Worm (Caenorhabditis elegans) whole organism, midembryonic: ENCODE results near the gene F31F4.11.

Experiments
- T22C8.4 ChIP-seq: fragments of 200-800 bp; sonication (Bioruptor generic); IDR thresholded peaks from 2 replicates; pipeline ENCODE4 v1.3.6; 2022; ENCODE audit warnings: missing genetic modification characterization, missing compliant biosample characterization
- cog-1 ChIP-seq: sonication (generic microtip); optimal IDR thresholded peaks from 2 replicates; lab custom pipeline; 2016; ENCODE audit warnings: missing genetic modification characterization, missing compliant biosample characterization
- flt-1 ChIP-seq: fragments of 200-800 bp; sonication (Bioruptor generic); IDR thresholded peaks from 2 replicates; pipeline ENCODE4 v1.3.6; 2022; ENCODE audit warnings: missing genetic modification characterization, missing compliant biosample characterization
- klf-2 ChIP-seq: fragments of 200-800 bp; sonication (Bioruptor generic); conservative IDR thresholded peaks from 2 replicates; pipeline ENCODE4 v1.3.6; 2022; ENCODE audit warnings: missing genetic modification reagents, missing genetic modification characterization, missing compliant biosample characterization
- med-1 ChIP-seq: sonication (generic microtip); optimal IDR thresholded peaks from 2 replicates; lab custom pipeline; 2017; ENCODE audit warnings: missing genetic modification characterization, mild to moderate bottlenecking, missing compliant biosample characterization, antibody characterized with exemption, missing genetic modification reagents; ENCODE audit not compliant: insufficient read depth
- ref-1 ChIP-seq: fragments of 200-800 bp; sonication (Bioruptor generic); conservative IDR thresholded peaks from 2 replicates; pipeline ENCODE4 v1.3.6; 2022; ENCODE audit warnings: missing genetic modification reagents, missing genetic modification characterization, missing compliant biosample characterization
- tab-1 ChIP-seq: fragments of 200-800 bp; sonication (Bioruptor generic); IDR thresholded peaks from 2 replicates; pipeline ENCODE4 v1.3.6; 2022; ENCODE audit warnings: missing genetic modification characterization, missing compliant biosample characterization
- ztf-23 ChIP-seq: fragments of 200-800 bp; sonication (Bioruptor generic); IDR thresholded peaks from 2 replicates; pipeline ENCODE4 v1.3.6; 2022; ENCODE audit warnings: missing genetic modification reagents, missing genetic modification characterization, missing compliant biosample characterization
- ztf-29 ChIP-seq: fragments of 200-800 bp; sonication (Bioruptor generic); IDR thresholded peaks from 2 replicates; pipeline ENCODE4 v1.3.6; 2022; ENCODE audit warnings: missing genetic modification reagents, missing genetic modification characterization, missing compliant biosample characterization

F31F4.11 gene

ce11 chrV:646129-646528, 18.1 kb downstream of the F31F4.11 start, which contains the start of gene F48G7.12:
Gene F48G7.12 (minus strand): TSS chrV:646229.
- TF ChIP-seq cog-1 (tag; lab: Kevin White, UChicago) (no peak), ref-1 (GFP tag; lab: Robert Waterston, UW) (no peak), ztf-23 (GFP tag; lab: Robert Waterston, UW) (no peak), klf-2 (no peak)

DNA sequence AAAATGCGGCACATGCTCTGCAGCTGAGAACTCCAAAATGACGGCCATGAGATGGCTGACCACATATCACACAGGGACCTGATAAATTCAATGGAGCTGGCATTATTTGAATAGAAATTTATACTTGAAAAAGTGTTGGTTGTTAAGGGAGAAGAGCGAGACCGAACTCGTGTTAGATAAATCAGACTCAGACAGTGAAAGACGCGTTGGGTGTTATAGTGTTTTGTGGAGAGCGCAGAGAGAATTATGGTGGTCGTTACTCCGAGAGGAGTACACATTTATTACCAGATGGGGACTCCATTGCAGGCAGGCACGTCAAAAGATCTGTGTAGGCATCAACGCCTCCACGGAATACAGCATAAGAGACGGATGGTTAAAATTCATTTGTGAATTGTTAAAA, 21.5 kb downstream of the F31F4.11 start, which contains the start of gene nhr-190:
nhr-190 (minus strand) TSS at position 175 of the 400 bp plus-strand sequence.
- TF ChIP-seq ztf-29 (no peak), klf-2 (no peak), med-1 (GFP tag; lab: Kevin White, UChicago) (no peak), tab-1 (GFP tag; lab: Robert Waterston, UW) (no peak), T22C8.4 (GFP tag; lab: Robert Waterston, UW) (no peak), ref-1 (GFP tag; lab: Robert Waterston, UW) (no peak), ztf-23 (GFP tag; lab: Robert Waterston, UW) (no peak), flt-1 (no peak), cog-1 (tag; lab: Kevin White, UChicago) (no peak)

DNA sequence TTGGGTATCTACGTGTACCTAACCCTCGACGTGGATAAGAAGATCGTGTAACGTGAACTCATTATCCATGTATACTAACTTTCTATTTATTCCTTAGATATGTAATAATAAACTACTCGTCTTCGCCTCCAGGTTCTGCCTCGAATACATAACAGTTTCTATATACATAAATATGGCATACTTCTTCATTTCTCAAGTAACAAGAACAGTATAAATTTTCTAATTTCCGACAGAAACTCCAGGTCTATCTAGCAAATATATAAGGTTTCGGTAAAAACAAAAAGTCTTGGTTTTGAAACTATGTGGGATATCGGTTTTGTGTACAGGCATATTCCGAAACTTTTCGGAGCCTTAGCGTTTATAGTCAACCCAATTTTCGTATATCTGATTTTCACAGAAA, 25.9 kb downstream of the F31F4.11 start, which contains the start of gene srj-37:
srj-37 (plus strand) TSS at position 301 of the 400 bp plus-strand sequence.
- no peak for TF ChIP-seq T22C8.4 (GFP tag; lab: Robert Waterston, UW)
- no peak for TF ChIP-seq ztf-23 (GFP tag; lab: Robert Waterston, UW)
- no peak for TF ChIP-seq ref-1 (GFP tag; lab: Robert Waterston, UW)
- TF ChIP-seq ztf-29 = no peak
- TF ChIP-seq med-1 (GFP tag; lab: Kevin White, UChicago) = no peak
- TF ChIP-seq tab-1 (GFP tag; lab: Robert Waterston, UW) = no peak
- TF ChIP-seq flt-1 = no peak
- no peak for TF ChIP-seq klf-2
- no peak for TF ChIP-seq cog-1 (tag; lab: Kevin White, UChicago)

- TF ChIP-seq flt-1 (no peak), tab-1 (GFP tag; lab: Robert Waterston, UW) (no peak), T22C8.4 (GFP tag; lab: Robert Waterston, UW) (no peak), ztf-23 (GFP tag; lab: Robert Waterston, UW) (no peak)
Observed at ce11 chrV:636281-636680, 28.0 kb downstream of the F31F4.11 start, which contains the start of gene pals-31. Gene pals-31 (plus strand): TSS chrV:636581.

ce11 chrV:635630-636029, 28.6 kb downstream of the F31F4.11 start:
- no peak for TF ChIP-seq flt-1
- TF ChIP-seq ztf-29 = no peak
- no peak for TF ChIP-seq T22C8.4 (GFP tag; lab: Robert Waterston, UW)
- no peak for TF ChIP-seq cog-1 (tag; lab: Kevin White, UChicago)
- no peak for TF ChIP-seq klf-2
- no peak for TF ChIP-seq med-1 (GFP tag; lab: Kevin White, UChicago)
- TF ChIP-seq ref-1 (GFP tag; lab: Robert Waterston, UW) = no peak
- no peak for TF ChIP-seq ztf-23 (GFP tag; lab: Robert Waterston, UW)
- no peak for TF ChIP-seq tab-1 (GFP tag; lab: Robert Waterston, UW)

ce11 chrV:634855-635254, 29.4 kb downstream of the F31F4.11 start, which contains the start of gene F48G7.10:
Gene F48G7.10 (minus strand): TSS chrV:634955.
- TF ChIP-seq klf-2 (no peak), tab-1 (GFP tag; lab: Robert Waterston, UW) (no peak)

- TF ChIP-seq ztf-29 (no peak), klf-2 (no peak), ref-1 (GFP tag; lab: Robert Waterston, UW) (no peak), flt-1 (no peak), ztf-23 (GFP tag; lab: Robert Waterston, UW) (no peak), cog-1 (tag; lab: Kevin White, UChicago) (no peak), med-1 (GFP tag; lab: Kevin White, UChicago) (no peak), tab-1 (GFP tag; lab: Robert Waterston, UW) (no peak), T22C8.4 (GFP tag; lab: Robert Waterston, UW) (no peak)
Observed at ce11 chrV:631832-632231, 32.4 kb downstream of the F31F4.11 start.

- TF ChIP-seq flt-1 (no peak), ref-1 (GFP tag; lab: Robert Waterston, UW) (no peak), klf-2 (no peak), tab-1 (GFP tag; lab: Robert Waterston, UW) (no peak), cog-1 (tag; lab: Kevin White, UChicago) (no peak), med-1 (GFP tag; lab: Kevin White, UChicago) (no peak), T22C8.4 (GFP tag; lab: Robert Waterston, UW) (no peak), ztf-23 (GFP tag; lab: Robert Waterston, UW) (no peak)
Observed at ce11 chrV:628527-628926, 35.7 kb downstream of the F31F4.11 start, which contains the start of gene F48G7.9. Gene F48G7.9 (minus strand): TSS chrV:628627.

DNA sequence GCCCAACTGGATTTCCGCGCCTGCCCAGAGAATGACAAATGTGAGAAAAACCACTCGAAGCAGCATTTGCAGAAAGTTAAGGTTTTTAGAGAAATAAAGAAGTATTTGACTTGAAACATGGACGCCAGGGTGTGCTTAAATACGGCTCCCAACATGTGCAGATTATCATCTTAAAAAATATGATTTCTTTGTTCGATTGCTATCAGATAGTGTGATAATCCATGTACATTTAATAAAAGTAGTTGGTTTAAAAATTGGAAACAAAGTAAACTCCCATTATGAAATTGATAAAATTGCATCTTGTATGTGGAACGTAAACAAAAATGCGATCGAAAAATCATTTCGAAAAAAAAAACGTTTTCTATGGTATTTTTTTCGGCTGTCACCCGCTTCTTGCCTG, 36.7 kb downstream of the F31F4.11 start, which contains the start of gene F48G7.8:
F48G7.8 (minus strand) TSS at position 101 of the 400 bp plus-strand sequence.
- TF ChIP-seq ztf-29 (no peak), med-1 (GFP tag; lab: Kevin White, UChicago) (no peak), cog-1 (tag; lab: Kevin White, UChicago) (no peak), ztf-23 (GFP tag; lab: Robert Waterston, UW) (no peak), tab-1 (GFP tag; lab: Robert Waterston, UW) (no peak), klf-2 (no peak)

DNA sequence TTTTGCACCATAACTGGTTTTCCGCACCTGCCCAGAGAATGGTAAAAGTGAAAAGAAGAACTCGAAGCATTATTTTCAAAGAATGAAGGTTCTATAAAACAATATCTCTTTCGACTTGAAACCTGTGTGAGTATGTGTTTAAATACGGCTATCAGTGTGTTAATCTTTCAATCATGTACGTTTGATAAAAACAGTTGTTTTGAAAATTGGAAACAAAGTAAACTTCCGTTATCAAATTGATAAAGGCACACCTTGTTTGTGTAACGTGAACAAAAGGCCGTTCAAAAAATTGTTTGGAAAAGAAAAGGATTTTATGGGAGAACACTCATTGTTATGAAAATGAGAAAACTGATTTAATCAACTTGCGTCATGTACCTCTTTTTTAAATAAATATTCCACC, 37.9 kb downstream of the F31F4.11 start, which contains the start of gene F48G7.7:
F48G7.7 (minus strand) TSS at position 101 of the 400 bp plus-strand sequence.
- no peak for TF ChIP-seq tab-1 (GFP tag; lab: Robert Waterston, UW)
- TF ChIP-seq T22C8.4 (GFP tag; lab: Robert Waterston, UW) = no peak
- TF ChIP-seq med-1 (GFP tag; lab: Kevin White, UChicago) = no peak
- no peak for TF ChIP-seq cog-1 (tag; lab: Kevin White, UChicago)
